Worm (Caenorhabditis elegans) whole organism, midembryonic: ENCODE data around the gene srg-16.

Experiments used
- T22C8.4 ChIP-seq: fragments of 200-800 bp; sonication (Bioruptor generic); IDR thresholded peaks from 2 replicates; pipeline ENCODE4 v1.3.6; 2022; ENCODE audit warnings: missing genetic modification characterization, missing compliant biosample characterization
- cog-1 ChIP-seq: sonication (generic microtip); optimal IDR thresholded peaks from 2 replicates; lab custom pipeline; 2016; ENCODE audit warnings: missing genetic modification characterization, missing compliant biosample characterization
- flt-1 ChIP-seq: fragments of 200-800 bp; sonication (Bioruptor generic); IDR thresholded peaks from 2 replicates; pipeline ENCODE4 v1.3.6; 2022; ENCODE audit warnings: missing genetic modification characterization, missing compliant biosample characterization
- med-1 ChIP-seq: sonication (generic microtip); optimal IDR thresholded peaks from 2 replicates; lab custom pipeline; 2017; ENCODE audit warnings: missing genetic modification characterization, mild to moderate bottlenecking, missing compliant biosample characterization, antibody characterized with exemption, missing genetic modification reagents; ENCODE audit not compliant: insufficient read depth
- ref-1 ChIP-seq: fragments of 200-800 bp; sonication (Bioruptor generic); conservative IDR thresholded peaks from 2 replicates; pipeline ENCODE4 v1.3.6; 2022; ENCODE audit warnings: missing genetic modification reagents, missing genetic modification characterization, missing compliant biosample characterization

DNA sequence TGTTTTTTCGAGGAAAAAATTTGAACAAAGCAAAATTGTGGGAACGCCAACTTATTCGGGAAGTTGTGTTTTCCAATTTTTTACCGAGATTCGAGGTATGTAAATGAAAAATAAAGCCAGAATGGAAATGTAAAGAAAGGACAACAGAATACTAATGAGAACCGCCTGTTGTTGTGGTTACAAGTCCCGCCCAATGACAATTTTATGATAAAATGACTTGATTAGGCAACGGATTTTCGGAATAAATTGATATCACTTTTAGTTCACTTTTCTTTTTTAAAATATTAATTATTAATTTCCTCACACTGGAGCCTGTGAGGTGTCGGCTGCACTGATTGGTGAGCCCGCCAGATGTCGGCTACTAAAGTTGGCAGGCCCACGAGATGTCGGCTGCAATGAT, 34.6 kb upstream of the srg-16 start, which contains the start of gene dct-12:
- TF ChIP-seq flt-1 (no peak), T22C8.4 (GFP tag; lab: Robert Waterston, UW) (no peak), cog-1 (tag; lab: Kevin White, UChicago) (no peak), ref-1 (GFP tag; lab: Robert Waterston, UW) (no peak), med-1 (GFP tag; lab: Kevin White, UChicago) (no peak)
